1 worm cellular context compared by ENCODE assay signal in genomic region chrX:3235358-3235816, ce11.
A peak's percentile ranks its signal among the peaks of the same experiment; 100 is the strongest.
TF ChIP-seq lines count a peak whose summit lies in the region.

Gene F28B4.3 (minus strand): TSS chrX:3235408.

TF ChIP-seq in whole organism, L4 larva, 104 proteins besides CTCF, POLR2A, EP300 and RAD21 (continued from another document):
- TF ChIP-seq attf-4 (tag; optimal IDR thresholded peaks at IDR 0.05; lab: Kevin White, UChicago) (no peak), zfp-3 (GFP tag; conservative IDR thresholded peaks at IDR 0.05; lab: Robert Waterston, UW) (no peak), lim-7 (GFP tag; IDR thresholded peaks at IDR 0.05; lab: Robert Waterston, UW) (no peak), ceh-32 (tag; optimal IDR thresholded peaks at IDR 0.05; lab: Kevin White, UChicago; ENCODE audit: poor library complexity) (no peak), ZK546.5 (tag; optimal IDR thresholded peaks at IDR 0.05; lab: Kevin White, UChicago) (no peak), madf-5 (GFP tag; IDR thresholded peaks at IDR 0.05; lab: Robert Waterston, UW) (no peak), daf-19 (GFP tag; conservative IDR thresholded peaks at IDR 0.05; lab: Robert Waterston, UW) (no peak), unc-130 (GFP tag; optimal IDR thresholded peaks at IDR 0.05; lab: Kevin White, UChicago) (no peak), dmd-8 (GFP tag; IDR thresholded peaks at IDR 0.05; lab: Robert Waterston, UW) (no peak), F37D6.2 (tag; optimal IDR thresholded peaks at IDR 0.05; lab: Kevin White, UChicago) (no peak), php-3 (GFP tag; IDR thresholded peaks at IDR 0.05; lab: Robert Waterston, UW) (peak; percentile 93), hlh-11 (tag; optimal IDR thresholded peaks at IDR 0.05; lab: Kevin White, UChicago) (peak; percentile 68), ZK337.2 (GFP tag; IDR thresholded peaks at IDR 0.05; lab: Robert Waterston, UW) (no peak), Y48G9A.11 (GFP tag; IDR thresholded peaks at IDR 0.05; lab: Robert Waterston, UW) (no peak), ceh-28 (tag; optimal IDR thresholded peaks at IDR 0.05; lab: Kevin White, UChicago) (no peak), zfp-2 (tag; optimal IDR thresholded peaks at IDR 0.05; lab: Kevin White, UChicago) (no peak), lin-29 (GFP tag; IDR thresholded peaks at IDR 0.05; lab: Robert Waterston, UW) (no peak), mdl-1 (tag; optimal IDR thresholded peaks at IDR 0.05; lab: Kevin White, UChicago) (no peak), fos-1 (tag; optimal IDR thresholded peaks at IDR 0.05; lab: Kevin White, UChicago) (no peak), nhr-28 (tag; optimal IDR thresholded peaks at IDR 0.05; lab: Kevin White, UChicago) (peak; percentile 86), tag-97 (GFP tag; IDR thresholded peaks at IDR 0.05; lab: Robert Waterston, UW) (no peak), skn-1 (tag; optimal IDR thresholded peaks at IDR 0.05; lab: Kevin White, UChicago) (no peak), egl-27 (tag; optimal IDR thresholded peaks at IDR 0.05; lab: Kevin White, UChicago) (no peak), ceh-20 (GFP tag; IDR thresholded peaks at IDR 0.05; lab: Robert Waterston, UW) (peak; percentile 29; the same call in 1 of the 2 replicates), nhr-25 (tag; optimal IDR thresholded peaks at IDR 0.05; lab: Kevin White, UChicago; ENCODE audit: borderline replicate concordance, insufficient read depth) (no peak), nhr-77 (tag; optimal IDR thresholded peaks at IDR 0.05; lab: Kevin White, UChicago) (peak; percentile 47), mes-2 (tag; optimal IDR thresholded peaks at IDR 0.05; lab: Kevin White, UChicago; ENCODE audit: poor library complexity, severe bottlenecking) (peak; percentile 29), spr-3 (GFP tag; optimal IDR thresholded peaks at IDR 0.05; lab: Kevin White, UChicago) (no peak), nhr-41 (GFP tag; IDR thresholded peaks at IDR 0.05; lab: Robert Waterston, UW) (no peak), lin-39 (tag; optimal IDR thresholded peaks at IDR 0.05; lab: Kevin White, UChicago) (no peak), mxl-3 (GFP tag; optimal IDR thresholded peaks at IDR 0.05; lab: Kevin White, UChicago) (no peak), F49E8.2 (tag; optimal IDR thresholded peaks at IDR 0.05; lab: Kevin White, UChicago; ENCODE audit: borderline replicate concordance) (no peak), F26F4.8 (GFP tag; conservative IDR thresholded peaks at IDR 0.05; lab: Robert Waterston, UW) (no peak), dmd-6 (GFP tag; IDR thresholded peaks at IDR 0.05; lab: Robert Waterston, UW) (peak; percentile 73), duxl-1 (tag; optimal IDR thresholded peaks at IDR 0.05; lab: Kevin White, UChicago; ENCODE audit: poor library complexity) (peak; percentile 3), ceh-62 (tag; optimal IDR thresholded peaks at IDR 0.05; lab: Kevin White, UChicago) (no peak), rbr-2 (tag; optimal IDR thresholded peaks at IDR 0.05; lab: Kevin White, UChicago) (no peak), pqm-1 (tag; optimal IDR thresholded peaks at IDR 0.05; lab: Kevin White, UChicago) (peak; percentile 96), tra-1 (GFP tag; IDR thresholded peaks at IDR 0.05; lab: Robert Waterston, UW) (0 out of 2 replicates have a peak, but pooled peaks have one; percentile 47), dpl-1 (GFP tag; optimal IDR thresholded peaks at IDR 0.05; lab: Kevin White, UChicago) (no peak), nhr-6 (tag; optimal IDR thresholded peaks at IDR 0.05; lab: Kevin White, UChicago) (no peak), saeg-2 (GFP tag; IDR thresholded peaks at IDR 0.05; lab: Robert Waterston, UW) (no peak)
